Worm (Caenorhabditis elegans): ENCODE measurements around the gene cblc-1.
A peak's percentile ranks its signal among the peaks of the same experiment; 100 is the strongest.

cblc-1 gene

DNA sequence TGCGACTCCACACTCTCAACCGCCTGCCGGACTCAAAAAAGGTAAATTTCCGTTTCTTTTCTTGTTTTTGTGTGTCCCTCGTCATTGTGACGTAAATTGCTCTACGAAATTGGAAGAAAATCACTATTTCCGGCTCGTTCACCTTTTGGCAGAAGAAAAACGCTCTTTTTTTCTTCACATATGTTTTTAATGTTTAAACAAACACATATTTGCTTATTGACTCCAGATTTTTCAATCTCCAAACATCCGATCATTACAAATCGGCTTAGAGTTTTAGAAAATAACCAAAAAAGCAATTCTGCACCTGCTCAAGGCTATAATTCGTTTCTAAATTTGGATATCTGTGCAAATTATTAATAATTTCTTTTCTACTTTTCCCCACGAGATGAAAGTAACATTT is 35.1 kb downstream of the cblc-1 start:
- TF ChIP-seq dsc-1 (tag; optimal IDR thresholded peaks at IDR 0.05): peak; percentile 92
- no peak for TF ChIP-seq unc-98 (GFP tag; IDR thresholded peaks at IDR 0.05)
- TF ChIP-seq nhr-85 (tag): no peak
- no peak for TF ChIP-seq fkh-10 (GFP tag; optimal IDR thresholded peaks at IDR 0.05)
- TF ChIP-seq C34B4.2 (tag; optimal IDR thresholded peaks at IDR 0.05): no peak
- no peak for TF ChIP-seq nhr-12 (tag; optimal IDR thresholded peaks at IDR 0.05)
- TF ChIP-seq fkh-4 (tag; optimal IDR thresholded peaks at IDR 0.05; ENCODE audit: borderline replicate concordance): peak; percentile 77

DNA sequence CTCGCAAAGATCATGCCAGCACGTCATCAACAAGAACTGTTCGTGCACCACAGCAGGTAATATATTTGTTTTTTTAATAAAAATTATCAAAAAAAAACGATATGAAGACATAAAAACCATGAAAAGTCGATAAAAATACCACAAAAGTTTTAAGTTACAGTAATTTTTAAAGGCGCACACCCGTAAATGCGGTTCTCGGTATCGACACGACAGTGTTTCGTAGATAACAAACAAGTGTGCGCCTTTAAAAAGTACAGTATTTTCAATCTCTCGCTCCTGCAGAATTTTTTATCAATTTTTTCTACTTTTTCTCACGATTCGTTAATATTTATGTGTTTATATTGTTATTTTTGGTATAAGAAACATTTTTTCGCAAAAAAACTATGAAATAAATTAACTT is 35.6 kb downstream of the cblc-1 start:
- TF ChIP-seq isw-1 (GFP tag; IDR thresholded peaks at IDR 0.05) (no peak), nhr-20 (tag; optimal IDR thresholded peaks at IDR 0.05) (no peak)

ce11 chrII:4904778-4905177 is 36.2 kb downstream of the cblc-1 start, which contains the start of gene btbd-10:
Gene btbd-10, plus strand, starts transcription at chrII:4905008.
- TF ChIP-seq dpl-1 (GFP tag; optimal IDR thresholded peaks at IDR 0.05): no peak
- no peak for TF ChIP-seq blmp-1 (tag; optimal IDR thresholded peaks at IDR 0.05)
- no peak for TF ChIP-seq tbx-2 (tag; optimal IDR thresholded peaks at IDR 0.05)
- TF ChIP-seq aha-1 (tag; optimal IDR thresholded peaks at IDR 0.05): no peak
- TF ChIP-seq nhr-11 (tag; optimal IDR thresholded peaks at IDR 0.05): no peak
- no peak for TF ChIP-seq C04F5.9 (tag; optimal IDR thresholded peaks at IDR 0.05)
- TF ChIP-seq ceh-90 (tag; optimal IDR thresholded peaks at IDR 0.05): no peak
- no peak for TF ChIP-seq vab-15 (tag; optimal IDR thresholded peaks at IDR 0.05)
- TF ChIP-seq lin-15B (tag; optimal IDR thresholded peaks at IDR 0.05): no peak
- no peak for TF ChIP-seq xbp-1 (tag; optimal IDR thresholded peaks at IDR 0.05)
- TF ChIP-seq unc-130 (tag; optimal IDR thresholded peaks at IDR 0.05): no peak
- TF ChIP-seq lsy-2 (tag; optimal IDR thresholded peaks at IDR 0.05): no peak
- no peak for TF ChIP-seq nhr-47 (tag; optimal IDR thresholded peaks at IDR 0.05)
- no peak for TF ChIP-seq nhr-28 (tag; optimal IDR thresholded peaks at IDR 0.05)
- no peak for TF ChIP-seq egl-13 (tag; optimal IDR thresholded peaks at IDR 0.05)
- TF ChIP-seq lin-13 (GFP tag; optimal IDR thresholded peaks at IDR 0.05): no peak
- TF ChIP-seq ztf-4 (tag; optimal IDR thresholded peaks at IDR 0.05): no peak

ce11 chrII:4904277-4904676 is 36.7 kb downstream of the cblc-1 start:
- peak; percentile 41 for TF ChIP-seq fos-1 (tag; optimal IDR thresholded peaks at IDR 0.05)
- no peak for TF ChIP-seq sptf-1 (tag; optimal IDR thresholded peaks at IDR 0.05)
- no peak for TF ChIP-seq nhr-76 (tag; optimal IDR thresholded peaks at IDR 0.05)
- no peak for TF ChIP-seq irx-1 (tag; optimal IDR thresholded peaks at IDR 0.05)
- no peak for TF ChIP-seq tlp-1 (tag; optimal IDR thresholded peaks at IDR 0.05)
- TF ChIP-seq ceh-90 (tag; optimal IDR thresholded peaks at IDR 0.05): no peak
- peak; percentile 30 to 61 (median 42) for TF ChIP-seq ceh-82 (tag; optimal IDR thresholded peaks at IDR 0.05)
- peak; percentile 85 for TF ChIP-seq skn-1 (tag; optimal IDR thresholded peaks at IDR 0.05)
- TF ChIP-seq pag-3 (tag; optimal IDR thresholded peaks at IDR 0.05; ENCODE audit: borderline replicate concordance, insufficient read depth): no peak
- peak; percentile 61 for TF ChIP-seq nhr-19 (GFP tag; conservative IDR thresholded peaks at IDR 0.05)
- TF ChIP-seq nhr-12 (tag; optimal IDR thresholded peaks at IDR 0.05): no peak
- TF ChIP-seq C04F5.9 (tag; optimal IDR thresholded peaks at IDR 0.05): no peak
- peak; percentile 65 for TF ChIP-seq xbp-1 (tag; optimal IDR thresholded peaks at IDR 0.05)
- TF ChIP-seq lin-14 (GFP tag; optimal IDR thresholded peaks at IDR 0.05): peak; percentile 87
- TF ChIP-seq egl-13 (tag; optimal IDR thresholded peaks at IDR 0.05): peak; percentile 4
- peak; percentile 87 for TF ChIP-seq rnt-1 (tag; optimal IDR thresholded peaks at IDR 0.05)
- TF ChIP-seq C16A3.4 (tag; optimal IDR thresholded peaks at IDR 0.05): peak; percentile 51
- TF ChIP-seq nhr-77 (tag; optimal IDR thresholded peaks at IDR 0.05): peak; percentile 31
- peak; percentile 32 for TF ChIP-seq ztf-4 (tag; optimal IDR thresholded peaks at IDR 0.05)
- TF ChIP-seq nhr-47 (tag; optimal IDR thresholded peaks at IDR 0.05): peak; percentile 68
- TF ChIP-seq lin-15B (tag; optimal IDR thresholded peaks at IDR 0.05): peak; percentile 34
- TF ChIP-seq sox-4 (tag; optimal IDR thresholded peaks at IDR 0.05): no peak
- TF ChIP-seq blmp-1 (tag; optimal IDR thresholded peaks at IDR 0.05): peak; percentile 48
- peak; percentile 72 for TF ChIP-seq isw-1 (GFP tag; IDR thresholded peaks at IDR 0.05)
- TF ChIP-seq mdl-1 (tag; optimal IDR thresholded peaks at IDR 0.05): peak in 1 of 2 experiments; percentile 77
- TF ChIP-seq Y116A8C.19 (tag; optimal IDR thresholded peaks at IDR 0.05; ENCODE audit: borderline replicate concordance): no peak
- TF ChIP-seq nhr-84 (tag; optimal IDR thresholded peaks at IDR 0.05): no peak
- TF ChIP-seq elt-3 (tag; optimal IDR thresholded peaks at IDR 0.05): peak in 1 of 6 experiments; percentile 24
- peak; percentile 35 for TF ChIP-seq lir-3 (tag; optimal IDR thresholded peaks at IDR 0.05; ENCODE audit: poor library complexity)
- TF ChIP-seq mep-1 (tag; optimal IDR thresholded peaks at IDR 0.05): peak; percentile 85
- no peak for TF ChIP-seq mab-9 (GFP tag; IDR thresholded peaks at IDR 0.05)
- TF ChIP-seq swsn-7 (tag; optimal IDR thresholded peaks at IDR 0.05): peak; percentile 60

Measured in whole organism, L1 larva.